Worm (Caenorhabditis elegans): Measurements from ENCODE around the gene skr-16.

DNA sequence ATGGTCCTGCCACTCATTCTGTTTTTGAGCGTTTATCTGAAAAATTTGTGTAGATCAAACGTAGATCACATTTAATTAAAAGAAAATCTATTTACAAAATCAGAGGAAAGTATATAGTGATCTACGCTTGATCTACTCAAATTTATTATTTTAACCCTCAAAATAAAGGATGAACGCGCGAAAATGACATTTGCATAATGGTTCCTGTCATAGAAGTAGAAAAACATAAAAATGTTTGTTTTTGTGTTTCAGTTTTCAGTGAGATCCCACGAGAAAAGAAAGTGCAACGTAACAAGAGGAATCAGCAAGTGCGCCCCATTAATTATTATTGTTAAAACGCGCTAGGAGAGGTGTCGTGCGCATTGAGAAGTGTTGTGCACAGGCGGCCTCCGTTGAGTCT lies 42.8 kb downstream of the skr-16 start:
- TF ChIP-seq snpc-4 (tag; optimal IDR thresholded peaks at IDR 0.05): no peak
- no peak for TF ChIP-seq elt-1 (tag; optimal IDR thresholded peaks at IDR 0.05; ENCODE audit: borderline replicate concordance, insufficient read depth)
- TF ChIP-seq mab-5 (tag; optimal IDR thresholded peaks at IDR 0.05): no peak
- TF ChIP-seq unc-62 (GFP tag; optimal IDR thresholded peaks at IDR 0.05): no peak
- no peak for TF ChIP-seq cnd-1 (tag; optimal IDR thresholded peaks at IDR 0.05)
- TF ChIP-seq lsy-2 (tag; optimal IDR thresholded peaks at IDR 0.05): no peak
- TF ChIP-seq nhr-2 (tag; optimal IDR thresholded peaks at IDR 0.05): no peak
- no peak for TF ChIP-seq nhr-237 (tag; optimal IDR thresholded peaks at IDR 0.05)
- no peak for TF ChIP-seq pha-4 (tag; optimal IDR thresholded peaks at IDR 0.05)
- TF ChIP-seq nhr-76 (tag; optimal IDR thresholded peaks at IDR 0.05): no peak
- TF ChIP-seq nhr-12 (tag; optimal IDR thresholded peaks at IDR 0.05): no peak
- TF ChIP-seq flh-1 (GFP tag; optimal IDR thresholded peaks at IDR 0.05): no peak

All from whole organism, mixed stage, embryonic.